Worm (Caenorhabditis elegans) whole organism, L2 larva: ENCODE data around the gene best-7.
"Not testable (repeated sequence)": the region's sequence is repeated elsewhere in the genome, so short reads cannot be mapped to it uniquely, and the experiment has no call there.

Experiments used
- C34F6.9 ChIP-seq: fragments of 150-350 bp; optimal IDR thresholded peaks from 2 replicates; lab custom pipeline; 2014; ENCODE audit warnings: missing biosample characterization, missing genetic modification characterization
- F13H6.1 ChIP-seq: sonication (generic microtip); optimal IDR thresholded peaks from 2 replicates; lab custom pipeline; 2016; ENCODE audit warnings: missing genetic modification characterization, missing compliant biosample characterization
- R02D3.7 ChIP-seq: fragments of 150-350 bp; optimal IDR thresholded peaks from 2 replicates; lab custom pipeline; 2014; ENCODE audit warnings: missing biosample characterization, missing genetic modification characterization
- alr-1 ChIP-seq: fragments of 150-350 bp; optimal IDR thresholded peaks from 2 replicates; lab custom pipeline; 2014; ENCODE audit warnings: missing biosample characterization, missing genetic modification characterization
- ama-1 ChIP-seq: fragments of 150-350 bp; optimal IDR thresholded peaks from 2 replicates; lab custom pipeline; 2018; ENCODE audit warnings: inconsistent platforms
- blmp-1 ChIP-seq: sonication (generic microtip); optimal IDR thresholded peaks from 2 replicates; lab custom pipeline; 2017; ENCODE audit warnings: missing genetic modification characterization, mild to moderate bottlenecking, missing compliant biosample characterization, antibody characterized with exemption, moderate library complexity; ENCODE audit not compliant: insufficient read depth
- ceh-16 ChIP-seq: fragments of 150-350 bp; optimal IDR thresholded peaks from 2 replicates; lab custom pipeline; 2014; ENCODE audit warnings: missing biosample characterization, missing genetic modification characterization
- ceh-82 ChIP-seq: fragments of 150-350 bp; optimal IDR thresholded peaks from 2 replicates; lab custom pipeline; 2014; ENCODE audit warnings: missing biosample characterization, missing genetic modification characterization
- crh-2 ChIP-seq: sonication (generic microtip); optimal IDR thresholded peaks from 2 replicates; lab custom pipeline; 2017; ENCODE audit warnings: missing biosample characterization, missing genetic modification characterization
- dmd-4 ChIP-seq: sonication (generic microtip); optimal IDR thresholded peaks from 2 replicates; lab custom pipeline; 2017; ENCODE audit warnings: missing biosample characterization, missing genetic modification characterization
- egl-27 ChIP-seq: sonication (generic microtip); optimal IDR thresholded peaks from 3 replicates; lab custom pipeline; 2017; ENCODE audit warnings: missing biosample characterization, missing genetic modification reagents, missing genetic modification characterization
- elt-1 ChIP-seq: fragments of 150-350 bp; optimal IDR thresholded peaks from 2 replicates; lab custom pipeline; 2014; ENCODE audit warnings: missing biosample characterization, missing genetic modification characterization
- fos-1 ChIP-seq: fragments of 150-350 bp; optimal IDR thresholded peaks from 2 replicates; lab custom pipeline; 2014; ENCODE audit warnings: missing biosample characterization, missing genetic modification characterization
- gmeb-1 ChIP-seq: fragments of 150-350 bp; optimal IDR thresholded peaks from 2 replicates; lab custom pipeline; 2014; ENCODE audit warnings: missing biosample characterization, missing genetic modification characterization
- lin-11 ChIP-seq: fragments of 150-350 bp; sonication (generic microtip); optimal IDR thresholded peaks from 2 replicates; lab custom pipeline; 2014; ENCODE audit warnings: missing biosample characterization, missing genetic modification characterization, inconsistent platforms, mixed read lengths
- lin-39 ChIP-seq: fragments of 150-350 bp; optimal IDR thresholded peaks from 2 replicates; lab custom pipeline; 2014; ENCODE audit warnings: missing biosample characterization, missing genetic modification reagents, missing genetic modification characterization
- mab-5 ChIP-seq: fragments of 150-350 bp; optimal IDR thresholded peaks from 2 replicates; lab custom pipeline; 2014; ENCODE audit warnings: missing biosample characterization, missing genetic modification characterization
- mbf-1 ChIP-seq: sonication (generic microtip); optimal IDR thresholded peaks from 2 replicates; lab custom pipeline; 2017; ENCODE audit warnings: missing biosample characterization, missing genetic modification characterization
- mdl-1 ChIP-seq, 2 experiments: fragments of 150-350 bp in 1 of 2; sonication (generic microtip) in 1 of 2; optimal IDR thresholded peaks; 2 replicates each; lab custom pipeline; 2017; ENCODE audit warnings: missing biosample characterization in 2 of 2, missing genetic modification characterization in 2 of 2
- nhr-10 ChIP-seq: sonication (generic microtip); optimal IDR thresholded peaks from 2 replicates; lab custom pipeline; 2017; ENCODE audit warnings: missing biosample characterization, missing genetic modification characterization
- nhr-12 ChIP-seq: fragments of 150-350 bp; optimal IDR thresholded peaks from 2 replicates; lab custom pipeline; 2014; ENCODE audit warnings: missing biosample characterization, missing genetic modification characterization
- nhr-129 ChIP-seq: fragments of 150-350 bp; optimal IDR thresholded peaks from 2 replicates; lab custom pipeline; 2014; ENCODE audit warnings: missing biosample characterization, missing genetic modification characterization
- nhr-21 ChIP-seq: fragments of 150-350 bp; optimal IDR thresholded peaks from 2 replicates; lab custom pipeline; 2014; ENCODE audit warnings: missing biosample characterization, missing genetic modification characterization
- nhr-23 ChIP-seq: fragments of 150-350 bp; optimal IDR thresholded peaks from 2 replicates; lab custom pipeline; 2014; ENCODE audit warnings: missing biosample characterization, missing genetic modification reagents, missing genetic modification characterization
- nhr-237 ChIP-seq: fragments of 150-350 bp; optimal IDR thresholded peaks from 2 replicates; lab custom pipeline; 2014; ENCODE audit warnings: missing biosample characterization, missing genetic modification characterization
- nhr-25 ChIP-seq: fragments of 150-350 bp; sonication (generic microtip); optimal IDR thresholded peaks from 3 replicates; lab custom pipeline; 2014; ENCODE audit warnings: missing biosample characterization, missing genetic modification characterization
- skn-1 ChIP-seq: sonication (generic microtip); optimal IDR thresholded peaks from 2 replicates; lab custom pipeline; 2017; ENCODE audit warnings: missing biosample characterization, missing genetic modification characterization
- sma-3 ChIP-seq: sonication (generic microtip); optimal IDR thresholded peaks from 2 replicates; lab custom pipeline; 2016; ENCODE audit warnings: missing genetic modification reagents, missing genetic modification characterization, missing compliant biosample characterization
- sma-9 ChIP-seq, 2 experiments: fragments of 150-350 bp in 1 of 2; sonication (generic microtip) in 1 of 2; optimal IDR thresholded peaks; 2 replicates each; lab custom pipeline; 2014 to 2016; ENCODE audit warnings: missing genetic modification characterization in 2 of 2, mild to moderate bottlenecking in 1 of 2, missing biosample characterization in 1 of 2, missing compliant biosample characterization in 1 of 2, missing genetic modification reagents in 1 of 2, moderate library complexity in 1 of 2
- unc-39 ChIP-seq: fragments of 150-350 bp; optimal IDR thresholded peaks from 2 replicates; lab custom pipeline; 2014; ENCODE audit warnings: missing biosample characterization, missing genetic modification characterization
- unc-55 ChIP-seq: fragments of 150-350 bp; sonication (generic microtip); optimal IDR thresholded peaks from 3 replicates; lab custom pipeline; 2014; ENCODE audit warnings: missing biosample characterization, missing genetic modification reagents, missing genetic modification characterization
- unc-62 ChIP-seq: fragments of 150-350 bp; optimal IDR thresholded peaks from 2 replicates; lab custom pipeline; 2014; ENCODE audit warnings: missing biosample characterization, missing genetic modification reagents, missing genetic modification characterization
- ztf-1 ChIP-seq: fragments of 200-800 bp; sonication (Bioruptor generic); conservative IDR thresholded peaks from 2 replicates; pipeline ENCODE4 v1.3.6; 2022; ENCODE audit warnings: missing genetic modification characterization, missing compliant biosample characterization
- ztf-11 ChIP-seq: sonication (generic microtip); optimal IDR thresholded peaks from 2 replicates; lab custom pipeline; 2017; ENCODE audit warnings: missing biosample characterization, missing genetic modification characterization
- ztf-4 ChIP-seq: fragments of 150-350 bp; optimal IDR thresholded peaks from 2 replicates; lab custom pipeline; 2014; ENCODE audit warnings: missing biosample characterization, missing genetic modification characterization

Gene best-7

DNA sequence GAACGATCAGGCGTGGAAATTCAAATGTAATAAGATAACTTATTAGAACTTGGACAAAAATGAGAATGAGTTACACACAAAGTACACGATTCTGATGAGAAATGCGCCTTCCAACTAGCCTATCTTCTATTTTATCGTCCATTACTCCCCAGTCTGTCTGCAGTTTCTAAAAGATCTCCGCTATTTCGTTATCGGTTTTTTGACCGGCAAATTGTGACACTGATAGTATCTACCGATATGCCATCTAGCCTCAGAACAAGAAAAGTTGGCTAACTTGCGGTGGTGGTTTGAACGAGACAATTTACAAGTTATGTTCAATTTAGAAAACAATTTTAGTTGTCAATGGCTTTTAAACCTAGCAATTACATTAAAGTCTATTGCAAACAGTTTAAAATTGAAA is 18.6 kb downstream of the best-7 start:
- TF ChIP-seq nhr-12 (tag; lab: Kevin White, UChicago): no peak
- no peak for TF ChIP-seq lin-11
- TF ChIP-seq blmp-1 (tag; lab: Kevin White, UChicago): no peak
- TF ChIP-seq mbf-1 (tag; lab: Kevin White, UChicago): no peak
- no peak for TF ChIP-seq mdl-1 (tag; optimal IDR thresholded peaks at IDR 0.05; lab: Kevin White, UChicago)
- TF ChIP-seq fos-1 (tag; lab: Kevin White, UChicago): peak; percentile 96
- no peak for TF ChIP-seq dmd-4 (tag; lab: Kevin White, UChicago)
- TF ChIP-seq elt-1 (tag; lab: Kevin White, UChicago): peak; percentile 89
- no peak for TF ChIP-seq F13H6.1 (tag; lab: Kevin White, UChicago)
- TF ChIP-seq unc-62 (GFP tag; lab: Kevin White, UChicago): no peak
- no peak for TF ChIP-seq nhr-10 (tag; lab: Kevin White, UChicago)
- TF ChIP-seq crh-2: peak; percentile 57
- peak; percentile 95 for TF ChIP-seq ceh-16
- no peak for TF ChIP-seq alr-1 (tag; lab: Kevin White, UChicago)
- no peak for TF ChIP-seq nhr-21 (tag; lab: Kevin White, UChicago)
- TF ChIP-seq ztf-4: no peak
- TF ChIP-seq nhr-129 (tag; lab: Kevin White, UChicago): no peak
- TF ChIP-seq C34F6.9: no peak
- no peak for TF ChIP-seq nhr-25
- no peak for TF ChIP-seq ztf-11
- TF ChIP-seq ceh-82: no peak
- TF ChIP-seq, all 48 proteins: peak for 4

- TF ChIP-seq nhr-25: no peak
- no peak for TF ChIP-seq gmeb-1
- no peak for TF ChIP-seq nhr-23 (tag; lab: Kevin White, UChicago)
- no peak for TF ChIP-seq mbf-1 (tag; lab: Kevin White, UChicago)
- TF ChIP-seq skn-1: no peak
- TF ChIP-seq nhr-12 (tag; lab: Kevin White, UChicago): no peak
- TF ChIP-seq ztf-1 (GFP tag; lab: Robert Waterston, UW): no peak
- TF ChIP-seq unc-55: no peak
- TF ChIP-seq, all 48 proteins: peak for 0
Observed at ce11 chrIV:11210781-11211256, 19.3 kb downstream of the best-7 start, which contains the start of gene adk-1. adk-1 (minus strand) TSS chrIV:11210831.

ce11 chrIV:11207186-11207585 is 22.9 kb downstream of the best-7 start, which contains the start of gene R07H5.9:
R07H5.9 (plus strand) TSS chrIV:11207486.
- TF ChIP-seq mab-5 (tag; lab: Kevin White, UChicago) (no peak), R02D3.7 (tag; lab: Kevin White, UChicago) (no peak), mdl-1 (tag; optimal IDR thresholded peaks at IDR 0.05; lab: Kevin White, UChicago) (no peak), egl-27 (tag; lab: Kevin White, UChicago) (no peak), ceh-82 (no peak), ama-1 (lab: Kevin White, UChicago) (no peak), sma-9 (GFP tag; optimal IDR thresholded peaks at IDR 0.05; lab: Kevin White, UChicago) (no peak), sma-9 (tag; optimal IDR thresholded peaks at IDR 0.05; lab: Kevin White, UChicago) (no peak), ztf-1 (GFP tag; lab: Robert Waterston, UW) (no peak), fos-1 (tag; lab: Kevin White, UChicago) (no peak), nhr-129 (tag; lab: Kevin White, UChicago) (no peak), C34F6.9 (no peak), unc-39 (tag; lab: Kevin White, UChicago) (no peak), F13H6.1 (tag; lab: Kevin White, UChicago) (no peak), nhr-237 (tag; lab: Kevin White, UChicago) (no peak), blmp-1 (tag; lab: Kevin White, UChicago) (no peak), unc-55 (no peak), gmeb-1 (no peak), sma-3 (GFP tag; lab: Kevin White, UChicago) (no peak)

- TF ChIP-seq unc-55; lin-39; mdl-1 (tag; optimal IDR thresholded peaks at IDR 0.05; lab: Kevin White, UChicago): not testable (repeated sequence)
- TF ChIP-seq, all 48 proteins: peak for 0; not testable (repeated sequence) for 48
Observed at ce11 chrIV:11202389-11202788, 27.7 kb downstream of the best-7 start, which contains the start of gene R07H5.11. R07H5.11 (plus strand) TSS chrIV:11202768.
